Fruit fly (Drosophila melanogaster): ENCODE measurements around the gene Wbp2.

The Wbp2 gene

dm6 chr3L:12849867-12850301, at the start of gene Wbp2, which contains the start of gene CG10948:
Gene Wbp2 (plus strand): TSS chr3L:12850165.
Gene CG10948 (minus strand): TSS chr3L:12850117.
- TF ChIP-seq CG4496 (GFP tag; IDR thresholded peaks at IDR 0.05) (peak; percentile 62), Ets98B (GFP tag; IDR thresholded peaks at IDR 0.05) (no peak), Pif1A (GFP tag; optimal IDR thresholded peaks at IDR 0.05) (no peak), Snoo (tag; optimal IDR thresholded peaks at IDR 0.05) (peak; percentile 36), D1 (tag; optimal IDR thresholded peaks at IDR 0.05) (no peak), CG8159 (tag; optimal IDR thresholded peaks at IDR 0.05) (no peak), CG9948 (tag; optimal IDR thresholded peaks at IDR 0.05) (no peak)

dm6 chr3L:12800167-12800566, 49.8 kb upstream of the Wbp2 start:
- TF ChIP-seq fd96Ca (GFP tag; IDR thresholded peaks at IDR 0.05) = no peak
- no peak for TF ChIP-seq CG15710 (tag; optimal IDR thresholded peaks at IDR 0.05)
- TF ChIP-seq EcR (GFP tag; optimal IDR thresholded peaks at IDR 0.05) = peak; percentile 74
- TF ChIP-seq CG8159 (tag; optimal IDR thresholded peaks at IDR 0.05) = no peak
- no peak for TF ChIP-seq CG14655 (GFP tag; optimal IDR thresholded peaks at IDR 0.05)
- TF ChIP-seq CG8301 (tag; optimal IDR thresholded peaks at IDR 0.05) = no peak
- no peak for TF ChIP-seq CG32121 (GFP tag; IDR thresholded peaks at IDR 0.05)

- TF ChIP-seq CG9948 (tag; optimal IDR thresholded peaks at IDR 0.05) = no peak
- TF ChIP-seq D1 (tag; optimal IDR thresholded peaks at IDR 0.05) = no peak
- TF ChIP-seq Ets98B (GFP tag; IDR thresholded peaks at IDR 0.05) = peak; percentile 87
- TF ChIP-seq CG34367 (tag; optimal IDR thresholded peaks at IDR 0.05) = peak; percentile 12
- peak; percentile 87 for TF ChIP-seq CG4496 (GFP tag; IDR thresholded peaks at IDR 0.05)
- TF ChIP-seq CG12605 (GFP tag; IDR thresholded peaks at IDR 0.05) = peak; percentile 94
- no peak for TF ChIP-seq gl (tag; optimal IDR thresholded peaks at IDR 0.05)
- peak; percentile 59 for TF ChIP-seq Pif1B (GFP tag; optimal IDR thresholded peaks at IDR 0.05)
- peak; percentile 73 for TF ChIP-seq Pif1A (GFP tag; optimal IDR thresholded peaks at IDR 0.05)
- peak; percentile 88 for TF ChIP-seq CG32121 (GFP tag; IDR thresholded peaks at IDR 0.05)
- no peak for TF ChIP-seq CG10348 (GFP tag; IDR thresholded peaks at IDR 0.05)
- no peak for TF ChIP-seq CG13204 (GFP tag; optimal IDR thresholded peaks at IDR 0.05)
- TF ChIP-seq CG14655 (GFP tag; optimal IDR thresholded peaks at IDR 0.05) = peak; percentile 88
- TF ChIP-seq CG17806 (tag; optimal IDR thresholded peaks at IDR 0.05) = no peak
- peak; percentile 78; the same call in 2 of the 3 replicates for TF ChIP-seq fd96Ca (GFP tag; IDR thresholded peaks at IDR 0.05)
- TF ChIP-seq CG8301 (tag; optimal IDR thresholded peaks at IDR 0.05) = peak; percentile 78
- TF ChIP-seq CG8159 (tag; optimal IDR thresholded peaks at IDR 0.05) = no peak
Measured at dm6 chr3L:12802443-12802865, 47.5 kb upstream of the Wbp2 start.

- TF ChIP-seq CG17806 (tag; optimal IDR thresholded peaks at IDR 0.05) (no peak), CG32121 (GFP tag; IDR thresholded peaks at IDR 0.05) (0 out of 2 replicates have a peak, but pooled peaks have one; percentile 21), Ets98B (GFP tag; IDR thresholded peaks at IDR 0.05) (no peak), gl (tag; optimal IDR thresholded peaks at IDR 0.05) (no peak), CG9948 (tag; optimal IDR thresholded peaks at IDR 0.05) (peak; percentile 1)
Measured at dm6 chr3L:12803159-12804034, 46.6 kb upstream of the Wbp2 start.

dm6 chr3L:12804035-12804729, 45.8 kb upstream of the Wbp2 start:
- TF ChIP-seq CG4496 (GFP tag; IDR thresholded peaks at IDR 0.05) (peak; percentile 43; the same call in 1 of the 3 replicates), gl (tag; optimal IDR thresholded peaks at IDR 0.05) (no peak), CG32121 (GFP tag; IDR thresholded peaks at IDR 0.05) (no peak), CG34367 (tag; optimal IDR thresholded peaks at IDR 0.05) (no peak), CG12605 (GFP tag; IDR thresholded peaks at IDR 0.05) (peak; percentile 11; the same call in 1 of the 2 replicates), Pif1B (GFP tag; optimal IDR thresholded peaks at IDR 0.05) (no peak), Pif1A (GFP tag; optimal IDR thresholded peaks at IDR 0.05) (peak; percentile 4), rn (GFP tag; IDR thresholded peaks at IDR 0.05) (no peak), fd96Ca (GFP tag; IDR thresholded peaks at IDR 0.05) (peak; percentile 40; the same call in 2 of the 3 replicates), EcR (GFP tag; optimal IDR thresholded peaks at IDR 0.05) (no peak), CG8301 (tag; optimal IDR thresholded peaks at IDR 0.05) (no peak)

dm6 chr3L:12804730-12805170, 45.2 kb upstream of the Wbp2 start, which contains the start of gene Atg1:
Gene Atg1 (minus strand): TSS chr3L:12805116.
- no peak for TF ChIP-seq CG10348 (GFP tag; IDR thresholded peaks at IDR 0.05)
- no peak for TF ChIP-seq EcR (GFP tag; optimal IDR thresholded peaks at IDR 0.05)
- no peak for TF ChIP-seq CG15710 (tag; optimal IDR thresholded peaks at IDR 0.05)
- no peak for TF ChIP-seq CG17806 (tag; optimal IDR thresholded peaks at IDR 0.05)
- TF ChIP-seq CG4496 (GFP tag; IDR thresholded peaks at IDR 0.05) = no peak
- no peak for TF ChIP-seq Pif1B (GFP tag; optimal IDR thresholded peaks at IDR 0.05)
- TF ChIP-seq CG12605 (GFP tag; IDR thresholded peaks at IDR 0.05) = peak; percentile 22; the same call in 1 of the 2 replicates
